Worm (Caenorhabditis elegans): ENCODE measurements around the gene egl-10.

DNA sequence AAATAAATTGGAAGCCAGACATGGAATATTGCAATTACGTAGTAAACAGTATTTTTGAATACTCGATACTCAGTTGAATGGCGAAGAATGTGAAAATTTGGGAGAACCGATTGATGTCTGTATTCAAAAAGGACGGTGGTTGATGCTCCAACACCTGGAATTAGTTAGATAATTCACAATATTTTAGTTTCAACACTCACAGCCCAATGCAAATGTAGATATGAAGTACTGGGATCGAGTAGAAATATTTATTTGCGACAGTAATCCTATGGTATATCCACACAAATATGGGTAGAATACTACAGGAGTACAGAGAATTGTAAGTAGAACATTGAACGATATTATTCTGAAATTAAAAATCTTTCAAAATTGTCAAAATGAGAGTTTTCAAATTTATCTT lies 29.7 kb downstream of the egl-10 start:
- no peak for TF ChIP-seq dao-5 (tag; optimal IDR thresholded peaks at IDR 0.05)
- no peak for TF ChIP-seq W03F9.2 (tag; optimal IDR thresholded peaks at IDR 0.05)
- no peak for TF ChIP-seq him-1 (tag; optimal IDR thresholded peaks at IDR 0.05)

All from whole organism, L4/young adult.